Worm (Caenorhabditis elegans) whole organism, L4/young adult: ENCODE results near the gene R13H4.5.

Source experiments
- W03F9.2 ChIP-seq: fragments of 150-350 bp; optimal IDR thresholded peaks from 2 replicates; lab custom pipeline; 2014; ENCODE audit warnings: missing biosample characterization, missing genetic modification characterization
- dao-5 ChIP-seq: sonication (generic microtip); optimal IDR thresholded peaks from 2 replicates; lab custom pipeline; 2016; ENCODE audit warnings: missing genotype, missing genetic modification characterization, moderate library complexity, missing compliant biosample characterization
- him-1 ChIP-seq: sonication (generic microtip); optimal IDR thresholded peaks from 2 replicates; lab custom pipeline; 2016; ENCODE audit warnings: missing genotype, missing genetic modification reagents, missing genetic modification characterization, missing compliant biosample characterization

The R13H4.5 gene

DNA sequence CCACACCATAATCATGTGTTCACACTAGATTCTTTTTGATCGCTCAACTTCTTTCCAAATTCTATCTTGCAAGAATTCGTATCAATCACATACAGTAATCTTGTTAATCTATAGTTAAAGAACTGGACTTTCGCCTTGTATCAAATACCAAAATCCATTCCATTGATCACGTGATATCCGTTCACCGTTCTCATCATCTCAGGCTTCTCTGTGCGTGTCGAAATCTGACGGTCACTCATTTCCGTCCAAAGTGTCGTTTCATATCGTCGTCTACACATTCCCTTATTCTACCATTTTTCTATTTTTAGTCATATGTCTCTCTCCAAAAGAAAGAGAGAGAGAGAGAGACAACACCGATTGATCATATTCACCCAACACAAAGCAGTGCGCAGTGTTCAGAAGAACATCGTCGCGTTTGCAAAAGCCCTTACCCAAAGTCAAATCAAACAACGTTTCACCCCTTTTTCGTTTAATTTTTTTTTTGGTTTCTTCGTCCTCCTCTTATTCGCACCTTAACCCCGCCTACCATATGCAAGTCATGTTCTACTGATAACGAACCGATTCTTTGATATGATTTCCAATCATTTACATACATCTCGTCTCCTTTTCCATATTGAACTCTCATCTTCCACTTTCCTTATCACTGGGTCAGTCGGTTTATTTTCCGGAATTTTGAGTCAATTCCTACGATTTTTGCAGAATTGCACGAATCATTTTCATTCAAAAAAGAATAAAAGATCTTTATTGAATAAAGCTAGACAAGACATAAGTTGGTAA, 1.2 kb upstream of the R13H4.5 start:
- TF ChIP-seq him-1 (tag; lab: Kevin White, UChicago) = no peak

DNA sequence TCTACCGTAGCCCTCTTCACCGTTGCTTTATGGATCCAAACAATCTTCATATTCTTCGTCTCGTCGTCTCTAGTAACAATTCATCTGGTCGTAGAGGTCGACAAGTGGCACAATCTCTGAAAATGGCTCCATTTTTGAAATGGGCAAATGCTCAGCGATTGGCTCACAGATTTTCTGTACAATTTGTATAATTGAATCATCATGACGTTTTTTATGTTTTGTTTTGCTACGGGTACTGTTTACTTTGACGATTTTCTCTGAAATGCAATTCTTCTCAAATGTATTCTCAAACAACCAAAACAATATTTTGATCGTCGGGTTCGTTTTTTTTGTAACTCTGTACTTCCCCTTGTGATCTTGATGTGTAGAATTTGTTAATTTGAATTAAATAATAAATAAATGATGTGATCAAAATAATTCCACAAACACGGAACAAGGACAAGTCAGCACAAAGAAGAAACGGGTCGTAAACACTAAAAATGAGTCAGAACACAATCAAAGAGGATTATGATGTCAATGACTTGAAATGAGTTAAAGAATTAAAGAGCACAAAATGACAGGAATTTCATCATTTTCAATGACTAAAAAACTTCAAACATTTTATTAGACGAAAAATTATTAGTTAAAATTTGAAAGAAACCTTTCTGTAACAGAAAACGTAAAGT, 1.5 kb downstream of the R13H4.5 start:
- no peak for TF ChIP-seq him-1 (tag; lab: Kevin White, UChicago)
- TF ChIP-seq W03F9.2 (tag; lab: Kevin White, UChicago) = no peak
- no peak for TF ChIP-seq dao-5 (tag; lab: Kevin White, UChicago)

DNA sequence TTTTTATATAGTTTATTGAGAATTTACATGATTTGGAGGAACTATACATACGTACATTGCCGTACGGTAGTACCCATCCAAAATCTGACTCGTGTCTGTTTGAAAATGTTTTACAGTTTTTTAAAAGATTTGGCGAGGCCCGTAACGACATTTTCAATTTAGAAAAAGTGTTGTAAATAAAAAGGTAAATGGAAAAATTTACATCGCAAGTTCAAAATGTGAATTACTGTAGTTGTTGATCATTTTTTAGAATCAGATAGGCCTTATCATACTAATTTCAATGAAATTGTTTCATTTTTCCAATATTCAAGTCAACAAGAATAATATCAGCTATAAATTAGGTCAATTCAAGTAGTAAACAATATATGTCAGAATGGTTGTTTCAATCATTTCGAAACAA, 2.3 kb downstream of the R13H4.5 start, which contains the start of gene R13H4.6:
Gene R13H4.6 (plus strand): TSS at position 301 of the 400 bp plus-strand sequence.
- TF ChIP-seq dao-5 (tag; lab: Kevin White, UChicago) = no peak
- TF ChIP-seq him-1 (tag; lab: Kevin White, UChicago) = no peak
- no peak for TF ChIP-seq W03F9.2 (tag; lab: Kevin White, UChicago)

DNA sequence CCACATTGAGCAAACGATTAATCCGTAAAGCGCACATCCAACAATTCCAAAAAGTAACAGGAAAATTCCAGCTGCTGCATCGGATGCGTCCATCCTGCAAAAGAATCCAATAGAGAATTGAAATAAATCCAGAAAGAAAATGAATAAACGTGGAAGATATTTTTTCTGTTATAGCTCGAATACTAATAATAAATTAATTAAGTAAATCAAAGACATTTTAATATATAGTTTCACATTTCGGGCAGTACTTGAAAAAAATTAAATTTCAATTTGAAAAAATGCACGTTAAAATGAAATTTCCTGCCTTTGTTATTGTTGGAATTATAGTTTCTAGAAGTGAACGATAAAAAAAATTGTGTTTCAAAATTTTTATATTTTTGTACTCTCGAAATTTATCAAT, 7.7 kb downstream of the R13H4.5 start, which contains the start of gene R13H4.7:
Gene R13H4.7 (minus strand): TSS at position 101 of the 400 bp plus-strand sequence.
- TF ChIP-seq him-1 (tag; lab: Kevin White, UChicago) = no peak
- TF ChIP-seq W03F9.2 (tag; lab: Kevin White, UChicago) = no peak
- no peak for TF ChIP-seq dao-5 (tag; lab: Kevin White, UChicago)

DNA sequence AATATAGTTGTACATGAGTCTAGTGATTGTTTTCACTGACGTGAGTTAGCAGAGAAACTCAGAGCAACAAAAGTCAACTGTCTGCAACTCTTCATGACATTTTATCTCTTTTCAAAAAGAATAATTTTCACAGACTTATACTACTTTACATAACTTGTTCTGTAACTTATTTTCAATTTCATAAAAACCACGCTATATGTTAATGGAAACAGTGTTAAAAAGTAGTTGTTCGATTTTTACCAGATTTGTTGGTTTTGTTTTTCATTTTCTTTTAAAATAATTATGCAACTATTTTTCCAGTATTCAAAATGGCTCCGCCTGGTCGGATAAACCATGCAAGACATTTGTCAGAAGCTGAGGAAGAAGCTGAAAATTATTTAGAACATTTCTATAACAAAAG, 14.6 kb downstream of the R13H4.5 start, which contains the start of gene sulp-4:
Gene sulp-4 (plus strand): TSS at position 301 of the 400 bp plus-strand sequence.
- no peak for TF ChIP-seq W03F9.2 (tag; lab: Kevin White, UChicago)
- TF ChIP-seq dao-5 (tag; lab: Kevin White, UChicago) = no peak
- no peak for TF ChIP-seq him-1 (tag; lab: Kevin White, UChicago)

DNA sequence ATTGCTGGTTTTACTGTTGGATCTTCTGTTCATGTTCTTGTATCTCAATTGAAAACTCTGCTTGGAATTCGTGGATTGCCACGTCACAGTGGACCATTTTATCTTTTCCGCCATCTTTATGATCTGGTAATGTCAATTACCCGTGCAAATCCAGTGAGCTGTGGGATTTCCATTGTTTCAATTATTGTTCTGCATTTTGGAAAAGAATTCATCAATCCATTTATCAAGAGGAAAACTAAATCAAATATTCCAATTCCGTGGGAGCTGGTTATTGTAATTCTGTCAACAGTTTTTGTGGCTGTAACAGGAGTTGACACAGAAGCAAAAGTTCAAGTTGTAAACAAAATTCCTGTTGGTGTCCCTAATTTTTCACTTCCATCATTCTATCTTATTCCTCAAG, 16.2 kb downstream of the R13H4.5 start:
- no peak for TF ChIP-seq him-1 (tag; lab: Kevin White, UChicago)
- no peak for TF ChIP-seq W03F9.2 (tag; lab: Kevin White, UChicago)
- TF ChIP-seq dao-5 (tag; lab: Kevin White, UChicago) = no peak

DNA sequence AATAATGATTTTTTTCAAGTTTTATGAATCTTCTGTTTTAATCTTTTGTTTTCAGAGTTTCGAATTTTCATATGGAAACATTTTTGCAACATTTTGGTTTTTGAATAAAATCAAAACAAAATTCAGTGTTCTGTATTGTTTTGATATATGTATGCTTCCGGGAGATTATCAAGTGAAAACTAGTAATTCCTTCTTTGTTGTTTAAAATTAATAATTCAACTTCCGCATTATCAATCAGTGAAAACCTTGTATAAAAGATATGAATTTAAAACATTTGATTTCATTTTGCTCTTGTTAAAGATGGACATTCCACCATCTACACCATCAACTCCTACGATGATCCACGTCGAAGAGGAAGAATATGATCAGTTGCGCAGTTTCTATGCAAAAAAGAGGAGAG, 19.3 kb downstream of the R13H4.5 start, which contains the start of gene sulp-5:
Gene sulp-5 (plus strand): TSS at position 301 of the 400 bp plus-strand sequence.
- TF ChIP-seq him-1 (tag; lab: Kevin White, UChicago) (no peak), W03F9.2 (tag; lab: Kevin White, UChicago) (no peak), dao-5 (tag; lab: Kevin White, UChicago) (no peak)

DNA sequence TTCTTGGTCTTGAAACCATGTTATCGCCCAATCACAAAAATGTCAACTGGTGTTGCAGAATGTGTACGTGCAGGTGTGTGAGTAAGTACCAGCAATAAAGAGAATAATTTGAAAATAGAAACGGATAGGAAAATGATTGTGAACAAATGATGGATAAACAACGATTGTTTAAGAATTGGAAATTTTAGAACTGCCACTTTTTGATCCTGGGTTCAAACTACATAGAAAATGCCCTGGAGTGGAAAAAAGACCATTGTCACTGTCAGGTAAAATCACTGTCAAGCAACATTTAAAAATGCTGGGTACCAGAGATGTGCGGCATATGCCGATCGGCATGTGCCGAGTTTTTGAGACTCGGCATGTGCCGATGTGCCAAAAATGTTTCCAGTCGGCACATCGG, 22.7 kb downstream of the R13H4.5 start:
- TF ChIP-seq him-1 (tag; lab: Kevin White, UChicago) (no peak), dao-5 (tag; lab: Kevin White, UChicago) (no peak), W03F9.2 (tag; lab: Kevin White, UChicago) (no peak)

DNA sequence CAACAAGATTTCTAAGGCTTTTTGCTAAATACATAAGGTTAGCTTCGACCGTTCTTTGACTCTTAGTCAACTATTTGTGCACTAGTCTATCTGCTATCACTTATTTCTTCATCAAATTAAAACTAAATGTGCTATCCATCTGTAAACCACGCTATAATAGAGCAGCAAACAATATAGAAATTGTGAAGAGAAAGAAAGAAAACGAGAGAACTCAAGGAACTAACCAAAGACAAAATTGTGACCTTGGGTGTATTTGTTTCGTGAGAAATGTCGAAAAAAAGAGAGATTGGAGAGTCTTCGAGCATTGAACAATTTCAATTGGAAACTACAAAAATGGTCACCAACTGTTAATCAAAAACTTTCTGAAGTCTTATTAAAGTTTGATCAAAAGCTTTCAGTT, 24.6 kb downstream of the R13H4.5 start:
- TF ChIP-seq W03F9.2 (tag; lab: Kevin White, UChicago) (no peak), him-1 (tag; lab: Kevin White, UChicago) (no peak), dao-5 (tag; lab: Kevin White, UChicago) (no peak)

DNA sequence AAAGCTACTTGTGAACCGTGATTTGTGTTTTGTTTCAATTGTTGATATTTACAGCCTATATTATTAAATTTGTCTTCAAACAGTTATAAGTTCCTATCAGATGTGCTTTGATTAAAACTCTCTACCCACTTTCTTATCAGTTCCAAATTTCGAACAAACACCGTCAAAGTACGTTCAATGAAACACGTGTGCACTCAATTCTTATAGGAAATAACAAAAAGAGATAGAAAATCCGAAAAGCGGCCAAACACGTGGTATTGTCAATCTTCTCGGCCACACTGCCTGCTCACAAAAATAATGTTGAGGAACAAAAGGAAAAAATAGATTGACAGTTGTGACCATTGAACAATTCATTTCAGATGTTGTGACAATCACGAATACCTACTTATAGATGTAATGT, 25.5 kb downstream of the R13H4.5 start:
- TF ChIP-seq dao-5 (tag; lab: Kevin White, UChicago) (no peak), him-1 (tag; lab: Kevin White, UChicago) (no peak), W03F9.2 (tag; lab: Kevin White, UChicago) (no peak)

DNA sequence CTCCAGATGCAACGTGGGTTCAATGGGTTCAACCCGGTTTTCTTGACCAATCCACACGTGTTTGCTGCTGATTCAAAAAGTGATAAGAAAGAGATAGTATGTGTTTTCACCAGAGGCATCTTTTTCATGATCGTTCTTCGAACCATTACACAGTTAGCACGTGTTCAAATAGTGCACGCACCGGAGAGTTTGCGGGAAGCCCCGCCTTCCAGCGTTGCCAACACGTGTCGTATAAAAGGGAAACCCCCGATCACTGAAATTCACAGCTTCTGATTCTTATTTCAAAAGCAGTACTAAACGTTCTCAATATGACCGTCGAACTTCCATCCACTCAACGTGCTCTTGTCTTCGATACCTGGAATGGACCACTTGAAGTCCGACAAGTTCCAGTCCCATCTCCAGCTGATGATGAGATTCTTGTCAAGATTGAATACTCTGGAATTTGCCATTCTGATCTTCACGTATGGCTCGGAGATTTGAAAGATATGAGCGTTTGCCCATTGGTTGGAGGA, 27.6 kb downstream of the R13H4.5 start, which contains the start of gene adh-1:
Gene adh-1 (plus strand): TSS at position 261 of the 512 bp plus-strand sequence.
- TF ChIP-seq him-1 (tag; lab: Kevin White, UChicago) = no peak
- TF ChIP-seq W03F9.2 (tag; lab: Kevin White, UChicago) = no peak
- no peak for TF ChIP-seq dao-5 (tag; lab: Kevin White, UChicago)

DNA sequence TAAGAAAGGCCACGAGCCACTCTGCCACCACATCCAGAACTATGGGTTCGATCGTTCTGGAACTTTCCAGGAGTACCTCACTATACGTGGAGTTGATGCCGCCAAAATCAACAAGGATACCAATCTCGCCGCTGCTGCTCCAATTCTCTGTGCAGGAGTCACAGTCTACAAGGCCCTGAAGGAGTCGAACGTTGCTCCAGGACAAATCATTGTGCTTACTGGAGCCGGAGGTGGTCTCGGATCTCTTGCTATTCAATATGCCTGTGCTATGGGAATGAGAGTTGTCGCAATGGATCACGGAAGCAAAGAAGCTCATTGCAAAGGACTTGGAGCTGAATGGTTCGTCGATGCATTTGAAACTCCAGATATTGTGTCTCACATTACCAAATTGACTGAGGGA, 28.2 kb downstream of the R13H4.5 start:
- TF ChIP-seq dao-5 (tag; lab: Kevin White, UChicago) = no peak
- TF ChIP-seq him-1 (tag; lab: Kevin White, UChicago) = no peak
- TF ChIP-seq W03F9.2 (tag; lab: Kevin White, UChicago) = no peak
